Fruit fly (Drosophila melanogaster) whole organism, pupa: Measurements from ENCODE around the gene CG15373.

ENCODE experiments used
- CG10348 ChIP-seq: fragments of 200-800 bp; sonication (Bioruptor generic); IDR thresholded peaks from 2 replicates; pipeline ENCODE4 v1.3.6; 2022; ENCODE audit warnings: missing biosample characterization, missing genetic modification characterization
- CG12605 ChIP-seq: fragments of 200-800 bp; sonication (Bioruptor generic); IDR thresholded peaks from 2 replicates; pipeline ENCODE4 v1.3.6; 2022; ENCODE audit warnings: missing biosample characterization, missing genetic modification characterization
- CG13204 ChIP-seq: fragments of 200-800 bp; sonication (Bioruptor generic); optimal IDR thresholded peaks from 2 replicates; lab custom pipeline; 2018; ENCODE audit warnings: missing biosample characterization, mild to moderate bottlenecking, missing genetic modification characterization, moderate library complexity
- CG14655 ChIP-seq: fragments of 200-800 bp; sonication (Bioruptor generic); optimal IDR thresholded peaks from 3 replicates; lab custom pipeline; 2017; ENCODE audit warnings: mild to moderate bottlenecking, missing biosample characterization, missing genetic modification reagents, missing genetic modification characterization
- CG15710 ChIP-seq: fragments of 200-800 bp; sonication (Bioruptor generic); optimal IDR thresholded peaks from 2 replicates; lab custom pipeline; 2018; ENCODE audit warnings: missing biosample characterization, mild to moderate bottlenecking, missing genetic modification characterization, moderate library complexity
- CG17806 ChIP-seq: fragments of 200-800 bp; sonication (Bioruptor generic); optimal IDR thresholded peaks from 2 replicates; lab custom pipeline; 2018; ENCODE audit warnings: missing biosample characterization, mild to moderate bottlenecking, missing genetic modification characterization, moderate library complexity
- CG32121 ChIP-seq: fragments of 200-800 bp; sonication (Bioruptor generic); IDR thresholded peaks from 2 replicates; pipeline ENCODE4 v1.3.6; 2022; ENCODE audit warnings: missing biosample characterization, missing genetic modification characterization
- CG34367 ChIP-seq: fragments of 200-800 bp; sonication (Bioruptor generic); optimal IDR thresholded peaks from 2 replicates; lab custom pipeline; 2018; ENCODE audit warnings: missing biosample characterization, mild to moderate bottlenecking, missing genetic modification characterization
- CG4496 ChIP-seq: fragments of 200-800 bp; sonication (Bioruptor generic); IDR thresholded peaks from 3 replicates; pipeline ENCODE4 v1.3.6; 2022; ENCODE audit warnings: missing biosample characterization, missing genetic modification characterization
- CG8159 ChIP-seq: fragments of 200-800 bp; sonication (Bioruptor generic); optimal IDR thresholded peaks from 3 replicates; lab custom pipeline; 2018; ENCODE audit warnings: missing biosample characterization, mild to moderate bottlenecking, missing genetic modification characterization, moderate library complexity
- CG8301 ChIP-seq: fragments of 200-800 bp; sonication (Bioruptor generic); optimal IDR thresholded peaks from 2 replicates; lab custom pipeline; 2018; ENCODE audit warnings: missing biosample characterization, mild to moderate bottlenecking, missing genetic modification characterization
- CG9948 ChIP-seq: fragments of 200-800 bp; sonication (Bioruptor generic); optimal IDR thresholded peaks from 2 replicates; lab custom pipeline; 2018; ENCODE audit warnings: missing biosample characterization, mild to moderate bottlenecking, missing genetic modification characterization, moderate library complexity
- D1 ChIP-seq: fragments of 200-800 bp; sonication (Bioruptor generic); optimal IDR thresholded peaks from 2 replicates; lab custom pipeline; 2018; ENCODE audit warnings: missing biosample characterization, mild to moderate bottlenecking, missing genetic modification characterization, moderate library complexity
- EcR ChIP-seq: fragments of 200-800 bp; sonication (Bioruptor generic); optimal IDR thresholded peaks from 3 replicates; lab custom pipeline; 2019; ENCODE audit warnings: missing biosample characterization, missing genetic modification characterization, mild to moderate bottlenecking, moderate library complexity, missing genetic modification reagents
- Ets98B ChIP-seq: fragments of 200-800 bp; sonication (Bioruptor generic); IDR thresholded peaks from 2 replicates; pipeline ENCODE4 v1.3.6; 2022; ENCODE audit warnings: missing biosample characterization, missing genetic modification characterization
- Pif1A ChIP-seq: fragments of 200-800 bp; sonication (Bioruptor generic); optimal IDR thresholded peaks from 3 replicates; lab custom pipeline; 2016; ENCODE audit warnings: missing biosample characterization, missing genetic modification characterization
- Pif1B ChIP-seq: fragments of 200-800 bp; sonication (Bioruptor generic); optimal IDR thresholded peaks from 3 replicates; lab custom pipeline; 2016; ENCODE audit warnings: missing biosample characterization, missing genetic modification characterization
- Snoo ChIP-seq: fragments of 200-800 bp; sonication (Bioruptor generic); optimal IDR thresholded peaks from 3 replicates; lab custom pipeline; 2017; ENCODE audit warnings: missing biosample characterization, mild to moderate bottlenecking, missing genetic modification characterization, inconsistent platforms
- fd96Ca ChIP-seq: fragments of 200-800 bp; sonication (Bioruptor generic); IDR thresholded peaks from 3 replicates; pipeline ENCODE4 v1.3.6; 2022; ENCODE audit warnings: missing biosample characterization, missing genetic modification characterization
- gl ChIP-seq: fragments of 200-800 bp; sonication (Bioruptor generic); optimal IDR thresholded peaks from 2 replicates; lab custom pipeline; 2018; ENCODE audit warnings: missing biosample characterization, mild to moderate bottlenecking, missing genetic modification characterization
- rn ChIP-seq: fragments of 200-800 bp; sonication (Bioruptor generic); IDR thresholded peaks from 2 replicates; pipeline ENCODE4 v1.3.6; 2022; ENCODE audit warnings: missing biosample characterization, missing genetic modification characterization

CG15373 gene

dm6 chrX:18018437-18019100, 25.2 kb upstream of the CG15373 start:
- TF ChIP-seq CG14655 (GFP tag; lab: Kevin White, UChicago) (no peak), CG12605 (GFP tag; lab: Robert Waterston, UW) (no peak), CG4496 (GFP tag; lab: Robert Waterston, UW) (no peak), CG10348 (GFP tag; lab: Robert Waterston, UW) (no peak), CG34367 (tag; lab: Kevin White, UChicago) (no peak), Pif1A (GFP tag; lab: Kevin White, UChicago) (no peak), CG32121 (GFP tag; lab: Robert Waterston, UW) (no peak), CG8301 (tag; lab: Kevin White, UChicago) (no peak), CG9948 (tag; lab: Kevin White, UChicago) (no peak), D1 (tag; lab: Kevin White, UChicago) (no peak), CG8159 (tag; lab: Kevin White, UChicago) (no peak), Ets98B (GFP tag; lab: Robert Waterston, UW) (no peak), fd96Ca (no peak), CG13204 (GFP tag; lab: Kevin White, UChicago) (no peak), Pif1B (GFP tag; lab: Kevin White, UChicago) (no peak), rn (GFP tag; lab: Robert Waterston, UW) (no peak)

- TF ChIP-seq CG4496 (GFP tag; lab: Robert Waterston, UW) (no peak), CG15710 (tag; lab: Kevin White, UChicago) (no peak), Pif1B (GFP tag; lab: Kevin White, UChicago) (no peak), Ets98B (GFP tag; lab: Robert Waterston, UW) (no peak), rn (GFP tag; lab: Robert Waterston, UW) (no peak), CG8301 (tag; lab: Kevin White, UChicago) (no peak), gl (tag; lab: Kevin White, UChicago) (no peak), D1 (tag; lab: Kevin White, UChicago) (no peak)
These were observed 20.1 kb upstream of the CG15373 start, which contains the start of gene CG6867 for dm6 chrX:18023615-18024163. TSS of gene CG6867 (plus strand) at chrX:18023870.

- TF ChIP-seq CG13204 (GFP tag; lab: Kevin White, UChicago) (peak; percentile 5), CG4496 (GFP tag; lab: Robert Waterston, UW) (no peak), CG32121 (GFP tag; lab: Robert Waterston, UW) (no peak), Ets98B (GFP tag; lab: Robert Waterston, UW) (no peak)
These were observed 8.3 kb downstream of the CG15373 start for dm6 chrX:18052135-18052534.

dm6 chrX:18057202-18057601, 13.4 kb downstream of the CG15373 start:
- TF ChIP-seq CG4496 (GFP tag; lab: Robert Waterston, UW): 0 out of 3 replicates have a peak, but pooled peaks have one; percentile 31
- TF ChIP-seq CG17806 (tag; lab: Kevin White, UChicago): no peak
- TF ChIP-seq D1 (tag; lab: Kevin White, UChicago): no peak
- TF ChIP-seq Ets98B (GFP tag; lab: Robert Waterston, UW): peak; percentile 48; the same call in 1 of the 2 replicates
- TF ChIP-seq Pif1B (GFP tag; lab: Kevin White, UChicago): no peak
- TF ChIP-seq CG34367 (tag; lab: Kevin White, UChicago): no peak
- peak; percentile 19 for TF ChIP-seq CG8301 (tag; lab: Kevin White, UChicago)
- TF ChIP-seq CG8159 (tag; lab: Kevin White, UChicago): no peak
- peak; percentile 52 for TF ChIP-seq CG14655 (GFP tag; lab: Kevin White, UChicago)
- 0 out of 3 replicates have a peak, but pooled peaks have one; percentile 25 for TF ChIP-seq fd96Ca
- TF ChIP-seq CG12605 (GFP tag; lab: Robert Waterston, UW): peak; percentile 44; the same call in 1 of the 2 replicates
- no peak for TF ChIP-seq CG9948 (tag; lab: Kevin White, UChicago)
- peak; percentile 50 for TF ChIP-seq CG32121 (GFP tag; lab: Robert Waterston, UW)
- TF ChIP-seq Snoo (tag; lab: Kevin White, UChicago): no peak
- no peak for TF ChIP-seq CG15710 (tag; lab: Kevin White, UChicago)
- no peak for TF ChIP-seq CG10348 (GFP tag; lab: Robert Waterston, UW)
- no peak for TF ChIP-seq Pif1A (GFP tag; lab: Kevin White, UChicago)
- no peak for TF ChIP-seq gl (tag; lab: Kevin White, UChicago)
- no peak for TF ChIP-seq rn (GFP tag; lab: Robert Waterston, UW)
- no peak for TF ChIP-seq EcR (GFP tag; lab: Kevin White, UChicago)
- TF ChIP-seq CG13204 (GFP tag; lab: Kevin White, UChicago): no peak

dm6 chrX:18058108-18058507, 14.3 kb downstream of the CG15373 start:
- TF ChIP-seq CG13204 (GFP tag; lab: Kevin White, UChicago) (no peak), CG15710 (tag; lab: Kevin White, UChicago) (no peak), EcR (GFP tag; lab: Kevin White, UChicago) (no peak)
- TF ChIP-seq, all 21 proteins: peak for 0
